Fruit fly (Drosophila melanogaster) whole organism, embryonic: ENCODE measurements around the gene Btnd.

Experiments
- Atf-2 ChIP-seq: fragments of 200-800 bp; sonication (Bioruptor generic); optimal IDR thresholded peaks from 2 replicates; lab custom pipeline; 2016; ENCODE audit warnings: missing biosample characterization, missing genetic modification characterization
- CG10147 ChIP-seq: fragments of 200-800 bp; sonication (Bioruptor generic); optimal IDR thresholded peaks from 2 replicates; lab custom pipeline; 2019; ENCODE audit warnings: missing biosample characterization, mild to moderate bottlenecking, missing genetic modification characterization, moderate library complexity
- CG11398 ChIP-seq: fragments of 200-800 bp; sonication (Bioruptor generic); optimal IDR thresholded peaks from 2 replicates; lab custom pipeline; 2016; ENCODE audit warnings: missing biosample characterization, missing genetic modification characterization
- CG11696 ChIP-seq: fragments of 200-800 bp; sonication (Bioruptor generic); IDR thresholded peaks from 2 replicates; pipeline ENCODE4 v1.3.6; 2022; ENCODE audit warnings: missing biosample characterization, missing genetic modification characterization
- CG13424 ChIP-seq: fragments of 200-800 bp; sonication (Bioruptor generic); optimal IDR thresholded peaks from 2 replicates; lab custom pipeline; 2019; ENCODE audit warnings: missing biosample characterization, mild to moderate bottlenecking, missing genetic modification characterization, moderate library complexity
- CG15696 ChIP-seq: fragments of 200-800 bp; sonication (Bioruptor generic); optimal IDR thresholded peaks from 2 replicates; lab custom pipeline; 2019; ENCODE audit warnings: missing biosample characterization, mild to moderate bottlenecking, missing genetic modification characterization, moderate library complexity
- CG1602 ChIP-seq: fragments of 200-800 bp; sonication (Bioruptor generic); optimal IDR thresholded peaks from 3 replicates; lab custom pipeline; 2016; ENCODE audit warnings: missing biosample characterization, missing genetic modification characterization
- CG17385 ChIP-seq: fragments of 200-800 bp; sonication (Bioruptor generic); optimal IDR thresholded peaks from 3 replicates; lab custom pipeline; 2018; ENCODE audit warnings: missing biosample characterization, mild to moderate bottlenecking, missing genetic modification characterization
- CG2678 ChIP-seq: fragments of 200-800 bp; sonication (Bioruptor generic); optimal IDR thresholded peaks from 3 replicates; lab custom pipeline; 2019; ENCODE audit warnings: missing biosample characterization, mild to moderate bottlenecking, missing genetic modification characterization, moderate library complexity
- CG2875 ChIP-seq: fragments of 200-800 bp; sonication (Bioruptor generic); optimal IDR thresholded peaks from 2 replicates; lab custom pipeline; 2017; ENCODE audit warnings: missing biosample characterization, mild to moderate bottlenecking, missing genetic modification characterization, missing genetic modification reagents
- CG3163 ChIP-seq: fragments of 200-800 bp; sonication (Bioruptor generic); optimal IDR thresholded peaks from 3 replicates; lab custom pipeline; 2016; ENCODE audit warnings: missing biosample characterization, missing genetic modification characterization
- CG3281 ChIP-seq: fragments of 200-800 bp; sonication (Bioruptor generic); optimal IDR thresholded peaks from 3 replicates; lab custom pipeline; 2017; ENCODE audit warnings: missing biosample characterization, mild to moderate bottlenecking, missing genetic modification characterization
- CG3847 ChIP-seq: fragments of 200-800 bp; sonication (Bioruptor generic); IDR thresholded peaks from 2 replicates; pipeline ENCODE4 v1.3.6; 2022; ENCODE audit warnings: missing biosample characterization, missing genetic modification characterization
- CG4820 ChIP-seq: fragments of 200-800 bp; sonication (Bioruptor generic); optimal IDR thresholded peaks from 3 replicates; lab custom pipeline; 2016; ENCODE audit warnings: missing biosample characterization, missing genetic modification characterization
- CG6175 ChIP-seq: fragments of 200-800 bp; sonication (Bioruptor generic); IDR thresholded peaks from 3 replicates; pipeline ENCODE4 v1.3.6; 2022; ENCODE audit warnings: missing biosample characterization, missing genetic modification characterization
- CG7745 ChIP-seq: fragments of 200-800 bp; sonication (Bioruptor generic); optimal IDR thresholded peaks from 2 replicates; lab custom pipeline; 2018; ENCODE audit warnings: missing biosample characterization, mild to moderate bottlenecking, missing genetic modification characterization, moderate library complexity
- CG8924 ChIP-seq: fragments of 200-800 bp; optimal IDR thresholded peaks from 3 replicates; lab custom pipeline; 2019; ENCODE audit warnings: missing biosample characterization, mild to moderate bottlenecking, missing genetic modification characterization, moderate library complexity
- CG9215 ChIP-seq: fragments of 200-800 bp; sonication (Bioruptor generic); IDR thresholded peaks from 2 replicates; pipeline ENCODE4 v1.3.6; 2022; ENCODE audit warnings: missing biosample characterization, missing genetic modification characterization
- CG9932 ChIP-seq: fragments of 200-800 bp; sonication (Bioruptor generic); IDR thresholded peaks from 2 replicates; pipeline ENCODE4 v1.3.6; 2022; ENCODE audit warnings: missing biosample characterization, missing genetic modification characterization
- D19B ChIP-seq: fragments of 200-800 bp; sonication (Bioruptor generic); optimal IDR thresholded peaks from 2 replicates; lab custom pipeline; 2017; ENCODE audit warnings: missing biosample characterization, mild to moderate bottlenecking, missing genetic modification characterization
- HHEX ChIP-seq: fragments of 200-800 bp; sonication (Bioruptor generic); optimal IDR thresholded peaks from 3 replicates; lab custom pipeline; 2017; ENCODE audit warnings: missing biosample characterization, mild to moderate bottlenecking, missing genetic modification characterization, missing genetic modification reagents
- HLH3B ChIP-seq: fragments of 200-800 bp; sonication (Bioruptor generic); IDR thresholded peaks from 2 replicates; pipeline ENCODE4 v1.3.6; 2022; ENCODE audit warnings: missing biosample characterization, missing genetic modification characterization
- HLHmδ ChIP-seq: fragments of 200-800 bp; sonication (Bioruptor generic); optimal IDR thresholded peaks from 2 replicates; lab custom pipeline; 2018; ENCODE audit warnings: missing biosample characterization, mild to moderate bottlenecking, missing genetic modification characterization, moderate library complexity
- Hey ChIP-seq: fragments of 200-800 bp; sonication (Bioruptor generic); optimal IDR thresholded peaks from 3 replicates; lab custom pipeline; 2018; ENCODE audit warnings: missing biosample characterization, mild to moderate bottlenecking, missing genetic modification characterization
- MTF-1 ChIP-seq: fragments of 200-800 bp; sonication (Bioruptor generic); optimal IDR thresholded peaks from 2 replicates; lab custom pipeline; 2018; ENCODE audit warnings: missing biosample characterization, mild to moderate bottlenecking, missing genetic modification characterization, borderline replicate concordance
- Nf-YB ChIP-seq: fragments of 200-800 bp; sonication (Bioruptor generic); optimal IDR thresholded peaks from 3 replicates; lab custom pipeline; 2019; ENCODE audit warnings: missing biosample characterization, mild to moderate bottlenecking, missing genetic modification characterization, moderate library complexity
- Pdp1 ChIP-seq, 2 experiments: fragments of 200-800 bp; sonication (Bioruptor generic); optimal IDR thresholded peaks; 3 replicates each; lab custom pipeline; 2016; ENCODE audit warnings: missing biosample characterization in 2 of 2, missing genetic modification characterization in 2 of 2, mild to moderate bottlenecking in 1 of 2, moderate library complexity in 1 of 2
- aop ChIP-seq: fragments of 200-800 bp; sonication (Bioruptor generic); IDR thresholded peaks from 2 replicates; pipeline ENCODE4 v1.3.6; 2022; ENCODE audit warnings: missing biosample characterization, missing genetic modification characterization
- cato ChIP-seq: fragments of 200-800 bp; sonication (Bioruptor generic); optimal IDR thresholded peaks from 2 replicates; lab custom pipeline; 2016; ENCODE audit warnings: missing biosample characterization, missing genetic modification characterization, borderline replicate concordance
- dm ChIP-seq: fragments of 200-800 bp; sonication (Bioruptor generic); optimal IDR thresholded peaks from 3 replicates; lab custom pipeline; 2016; ENCODE audit warnings: missing biosample characterization, missing genetic modification characterization
- ewg ChIP-seq: fragments of 200-800 bp; sonication (Bioruptor generic); optimal IDR thresholded peaks from 3 replicates; lab custom pipeline; 2017; ENCODE audit warnings: mild to moderate bottlenecking, missing biosample characterization, missing genetic modification reagents, missing genetic modification characterization
- gcm ChIP-seq: fragments of 200-800 bp; sonication (Bioruptor generic); optimal IDR thresholded peaks from 2 replicates; lab custom pipeline; 2019; ENCODE audit warnings: missing biosample characterization, mild to moderate bottlenecking, missing genetic modification characterization, moderate library complexity
- gcm2 ChIP-seq: fragments of 200-800 bp; sonication (Bioruptor generic); optimal IDR thresholded peaks from 2 replicates; lab custom pipeline; 2016; ENCODE audit warnings: missing biosample characterization, missing genetic modification characterization
- gfzf ChIP-seq: fragments of 200-800 bp; sonication (Bioruptor generic); optimal IDR thresholded peaks from 2 replicates; lab custom pipeline; 2016; ENCODE audit warnings: missing biosample characterization, mild to moderate bottlenecking, missing genetic modification characterization, moderate library complexity
- jigr1 ChIP-seq: fragments of 200-800 bp; sonication (Bioruptor generic); IDR thresholded peaks from 3 replicates; pipeline ENCODE4 v1.3.6; 2022; ENCODE audit warnings: missing biosample characterization, missing genetic modification characterization
- klu ChIP-seq: fragments of 200-800 bp; sonication (Bioruptor generic); IDR thresholded peaks from 2 replicates; pipeline ENCODE4 v1.3.6; 2022; ENCODE audit warnings: missing biosample characterization, missing genetic modification characterization
- mam ChIP-seq: fragments of 200-800 bp; sonication (Bioruptor generic); optimal IDR thresholded peaks from 3 replicates; lab custom pipeline; 2016; ENCODE audit warnings: missing biosample characterization, missing genetic modification characterization
- nmo ChIP-seq: fragments of 200-800 bp; sonication (Bioruptor generic); optimal IDR thresholded peaks from 2 replicates; lab custom pipeline; 2018; ENCODE audit warnings: missing biosample characterization, mild to moderate bottlenecking, missing genetic modification characterization, moderate library complexity
- pzg ChIP-seq: fragments of 200-800 bp; sonication (Bioruptor generic); optimal IDR thresholded peaks from 3 replicates; lab custom pipeline; 2018; ENCODE audit warnings: missing biosample characterization, mild to moderate bottlenecking, missing genetic modification characterization, moderate library complexity
- scrt ChIP-seq: fragments of 200-800 bp; sonication (Bioruptor generic); optimal IDR thresholded peaks from 2 replicates; lab custom pipeline; 2018; ENCODE audit warnings: missing biosample characterization, mild to moderate bottlenecking, missing genetic modification characterization, moderate library complexity
- slbo ChIP-seq: fragments of 200-800 bp; sonication (Bioruptor generic); IDR thresholded peaks from 2 replicates; pipeline ENCODE4 v1.3.6; 2022; ENCODE audit warnings: missing biosample characterization, missing genetic modification characterization
- sob ChIP-seq: fragments of 200-800 bp; sonication (Bioruptor generic); IDR thresholded peaks from 2 replicates; pipeline ENCODE4 v1.3.6; 2022; ENCODE audit warnings: missing biosample characterization, missing genetic modification characterization
- tll ChIP-seq, 2 experiments: fragments of 200-800 bp in 1 of 2; fragments of >200 bp in 1 of 2; sonication (Bioruptor generic) in 1 of 2; optimal IDR thresholded peaks; 2 replicates each; lab custom pipeline; 2017 to 2019; ENCODE audit warnings: missing biosample characterization in 2 of 2, missing genetic modification characterization in 2 of 2, mild to moderate bottlenecking in 1 of 2, moderate library complexity in 1 of 2
- zen ChIP-seq: fragments of 200-800 bp; sonication (Bioruptor generic); optimal IDR thresholded peaks from 3 replicates; lab custom pipeline; 2018; ENCODE audit warnings: missing biosample characterization, mild to moderate bottlenecking, missing genetic modification characterization, moderate library complexity
- zfh1 ChIP-seq: fragments of 200-800 bp; sonication (Bioruptor generic); IDR thresholded peaks from 3 replicates; pipeline ENCODE4 v1.3.6; 2022; ENCODE audit warnings: missing biosample characterization, missing genetic modification characterization

Btnd gene

DNA sequence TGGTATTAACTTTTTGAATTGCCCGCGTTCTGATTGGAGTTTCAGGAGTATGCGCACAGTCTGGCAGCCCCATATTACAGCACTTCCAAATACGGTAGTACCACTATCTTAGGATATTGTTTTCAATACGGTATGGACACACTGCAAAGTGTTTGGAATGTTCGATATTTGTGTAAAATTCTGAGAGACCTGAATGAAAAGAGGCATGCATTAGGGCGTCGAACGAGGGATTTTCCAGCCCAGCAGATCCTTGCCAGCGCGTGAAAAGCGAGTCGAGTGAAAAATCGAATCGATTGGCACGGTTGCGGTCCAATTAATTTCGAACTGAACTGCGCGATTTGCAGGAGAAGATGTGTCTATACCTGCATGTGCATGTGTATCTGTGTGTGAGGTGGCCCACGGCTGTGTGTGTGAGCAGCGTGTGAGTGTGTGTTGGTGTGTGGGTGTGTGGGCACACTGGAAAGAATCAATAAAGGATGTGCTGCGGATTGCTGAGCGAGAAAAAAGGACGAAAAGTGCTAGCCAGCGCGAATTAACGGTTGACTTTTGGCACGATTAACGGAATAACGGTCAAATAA lies 6.4 kb upstream of the Btnd start, which contains the start of gene dtn (continued):
- TF ChIP-seq Pdp1 (GFP tag; optimal IDR thresholded peaks at IDR 0.05; lab: Kevin White, UChicago) (no peak), pzg (peak; percentile 72), sob (GFP tag; lab: Robert Waterston, UW) (0 out of 2 replicates have a peak, but pooled peaks have one; percentile 24), tll (GFP tag; optimal IDR thresholded peaks at IDR 0.05; lab: Kevin White, UChicago) (peak in 1 of 2 experiments; percentile 20)

DNA sequence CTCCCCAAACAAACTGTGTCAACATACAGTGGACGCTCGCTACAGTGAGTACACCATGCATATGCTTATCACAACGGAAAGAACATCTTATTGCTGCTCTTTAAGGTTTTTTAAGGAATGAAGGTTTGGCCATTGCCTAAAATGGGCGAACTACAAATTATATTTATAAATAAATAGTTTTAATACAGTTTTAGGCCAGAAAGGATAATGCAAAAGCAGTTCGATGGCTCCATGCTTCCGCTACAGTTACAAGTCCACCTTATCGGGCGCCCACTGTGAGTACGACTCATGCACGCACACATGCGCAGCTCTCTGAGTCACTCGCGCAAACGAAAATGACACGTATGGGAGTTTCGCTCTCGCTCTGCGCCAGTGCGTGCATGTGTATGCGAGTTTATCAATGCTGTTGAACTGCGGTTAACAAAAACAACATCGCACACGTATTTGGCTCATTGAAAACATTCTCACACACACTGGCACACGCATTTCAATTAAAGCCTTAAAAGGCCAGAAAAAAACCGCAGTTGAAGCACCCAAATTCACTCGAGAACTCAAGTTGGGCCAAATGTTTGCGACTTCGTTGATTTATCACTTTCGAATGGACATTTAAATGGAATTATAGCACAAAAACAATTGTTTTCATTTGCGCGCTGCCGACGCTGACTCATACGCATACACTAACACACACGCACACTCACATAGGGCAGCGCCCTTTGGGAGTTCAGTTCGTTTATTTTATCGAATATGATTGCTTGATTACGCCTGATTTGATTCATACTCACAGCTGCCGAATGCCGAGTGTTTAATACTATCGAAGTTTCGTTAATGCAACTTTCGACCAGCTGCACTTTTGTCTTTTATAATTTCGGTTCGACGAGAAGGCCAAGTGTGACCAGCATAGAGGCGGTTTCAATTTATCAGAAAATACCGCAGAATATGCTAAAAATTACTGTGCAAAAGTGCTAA lies 5.4 kb upstream of the Btnd start, which contains the start of gene sqh:
Gene sqh, minus strand, starts transcription at position 916 of the 966 bp plus-strand sequence.
- peak; percentile 68 for TF ChIP-seq gcm2 (GFP tag; lab: Kevin White, UChicago)
- peak; percentile 67 for TF ChIP-seq CG4820 (GFP tag; lab: Kevin White, UChicago)
- TF ChIP-seq slbo (GFP tag; lab: Robert Waterston, UW) = peak; percentile 90
- TF ChIP-seq zfh1 (GFP tag; lab: Robert Waterston, UW) = peak; percentile 89
- TF ChIP-seq CG3163 (GFP tag; lab: Kevin White, UChicago) = no peak
- TF ChIP-seq Nf-YB (GFP tag; lab: Kevin White, UChicago) = peak; percentile 69
- peak; percentile 91 for TF ChIP-seq CG9215 (GFP tag; lab: Robert Waterston, UW)
- peak; percentile 76 for TF ChIP-seq CG15696
- peak; percentile 82 for TF ChIP-seq gcm (GFP tag; lab: Kevin White, UChicago)
- TF ChIP-seq CG13424 (tag; lab: Kevin White, UChicago) = peak; percentile 92
- TF ChIP-seq Hey (tag; lab: Kevin White, UChicago) = no peak
- peak; percentile 90 for TF ChIP-seq HLH3B (GFP tag; lab: Robert Waterston, UW)
- TF ChIP-seq dm (GFP tag; lab: Kevin White, UChicago) = no peak
- peak; percentile 67 for TF ChIP-seq D19B
- peak; percentile 84 for TF ChIP-seq CG17385 (GFP tag; lab: Kevin White, UChicago)
- TF ChIP-seq klu (GFP tag; lab: Robert Waterston, UW) = peak; percentile 82
- no peak for TF ChIP-seq HLHmδ (GFP tag; lab: Kevin White, UChicago)
- TF ChIP-seq CG11696 (GFP tag; lab: Robert Waterston, UW) = peak; percentile 51; the same call in 1 of the 2 replicates
- peak; percentile 74 for TF ChIP-seq CG10147 (GFP tag; lab: Kevin White, UChicago)
- TF ChIP-seq aop (GFP tag; lab: Robert Waterston, UW) = peak; percentile 56; the same call in 1 of the 2 replicates
- TF ChIP-seq CG6175 (GFP tag; lab: Robert Waterston, UW) = peak; percentile 77; the same call in 2 of the 3 replicates
- TF ChIP-seq CG8924 (tag; lab: Kevin White, UChicago) = peak; percentile 91
- peak; percentile 93 for TF ChIP-seq CG3847 (GFP tag; lab: Robert Waterston, UW)
- peak; percentile 24 for TF ChIP-seq Atf-2 (GFP tag; lab: Kevin White, UChicago)
- TF ChIP-seq CG11398 (GFP tag; lab: Kevin White, UChicago) = no peak
- TF ChIP-seq CG2875 = peak; percentile 81
- TF ChIP-seq CG3281 (GFP tag; lab: Kevin White, UChicago) = peak; percentile 83
- TF ChIP-seq ewg = peak; percentile 88
- peak; percentile 54 for TF ChIP-seq mam (GFP tag; lab: Kevin White, UChicago)
- peak; percentile 92 for TF ChIP-seq nmo
- TF ChIP-seq zen (tag; lab: Kevin White, UChicago) = peak; percentile 70
- TF ChIP-seq MTF-1 (GFP tag; lab: Kevin White, UChicago) = peak; percentile 47
- peak; percentile 85 for TF ChIP-seq jigr1 (GFP tag; lab: Robert Waterston, UW)
- peak; percentile 62 for TF ChIP-seq cato (GFP tag; lab: Kevin White, UChicago)
- peak; percentile 84 for TF ChIP-seq HHEX (GFP tag; lab: Kevin White, UChicago)
- peak; percentile 89 for TF ChIP-seq CG9932 (GFP tag; lab: Robert Waterston, UW)
- TF ChIP-seq CG7745 (tag; lab: Kevin White, UChicago) = no peak
- no peak for TF ChIP-seq scrt (GFP tag; lab: Kevin White, UChicago)
- TF ChIP-seq CG2678 = peak; percentile 92
- no peak for TF ChIP-seq gfzf (GFP tag; lab: Kevin White, UChicago)
- TF ChIP-seq CG1602 (GFP tag; lab: Kevin White, UChicago) = peak; percentile 68
